Worm (Caenorhabditis elegans) whole organism, L4 larva: Measurements from ENCODE around the gene R11G11.16.

Experiments used
- D1046.2 ChIP-seq: fragments of 200-800 bp; sonication (Bioruptor generic); IDR thresholded peaks from 2 replicates; pipeline ENCODE4 v1.3.6; 2022; ENCODE audit warnings: missing genetic modification characterization, missing compliant biosample characterization
- Y105C5A.15 ChIP-seq: fragments of 200-800 bp; sonication (Bioruptor generic); IDR thresholded peaks from 2 replicates; pipeline ENCODE4 v1.3.6; 2022; ENCODE audit warnings: missing genetic modification characterization, missing compliant biosample characterization
- ceh-82 ChIP-seq: sonication (generic microtip); optimal IDR thresholded peaks from 2 replicates; lab custom pipeline; 2017; ENCODE audit warnings: missing biosample characterization, missing genetic modification characterization
- egl-27 ChIP-seq: sonication (generic microtip); optimal IDR thresholded peaks from 3 replicates; lab custom pipeline; 2017; ENCODE audit warnings: missing biosample characterization, missing genetic modification reagents, missing genetic modification characterization
- lin-15B ChIP-seq: fragments of 150-350 bp; sonication (generic microtip); optimal IDR thresholded peaks from 3 replicates; lab custom pipeline; 2014; ENCODE audit warnings: missing biosample characterization, missing genetic modification characterization
- nhr-6 ChIP-seq: fragments of 150-350 bp; optimal IDR thresholded peaks from 2 replicates; lab custom pipeline; 2014; ENCODE audit warnings: missing biosample characterization, missing genetic modification characterization
- nhr-77 ChIP-seq: fragments of 150-350 bp; optimal IDR thresholded peaks from 2 replicates; lab custom pipeline; 2014; ENCODE audit warnings: missing biosample characterization, missing genetic modification characterization

DNA sequence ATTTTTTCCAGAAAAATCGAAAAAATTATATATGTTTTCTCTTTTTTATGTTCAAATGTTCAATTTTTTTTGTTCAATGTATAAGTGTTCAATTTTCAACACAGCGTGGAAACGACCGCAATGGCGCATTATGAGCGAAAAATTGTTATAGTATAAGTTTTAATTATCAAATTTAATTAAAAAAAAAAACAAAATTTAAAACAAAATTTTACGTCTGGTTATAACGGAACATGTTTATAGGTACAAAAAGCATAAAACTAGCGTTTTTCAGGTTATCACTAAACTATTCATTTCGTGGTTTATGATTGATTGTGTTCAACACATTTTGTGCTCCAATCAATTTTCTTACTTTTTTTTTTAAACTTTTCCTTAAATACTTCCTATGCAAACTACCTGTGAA, 35.6 kb downstream of the R11G11.16 start, which contains the start of gene nhr-106:
- no peak for TF ChIP-seq ceh-82 (tag; lab: Kevin White, UChicago)
- TF ChIP-seq nhr-6 (tag; lab: Kevin White, UChicago), result no peak
- no peak for TF ChIP-seq nhr-77 (tag; lab: Kevin White, UChicago)
- TF ChIP-seq lin-15B, result no peak
- TF ChIP-seq Y105C5A.15 (GFP tag; lab: Robert Waterston, UW), result no peak
- no peak for TF ChIP-seq egl-27 (tag; lab: Kevin White, UChicago)
- no peak for TF ChIP-seq D1046.2 (GFP tag; lab: Robert Waterston, UW)
